ENCODE assay signal across 6 worm cellular contexts in genomic region chrIII:6116981-6117380, ce11.
A peak's percentile ranks its signal among the peaks of the same experiment; 100 is the strongest.
TF ChIP-seq lines count a peak whose summit lies in the region.

No protein-coding gene starts in this region.

TF ChIP-seq in whole organism, L1 larva, 84 proteins besides CTCF, POLR2A, EP300 and RAD21:
- TF ChIP-seq elt-2 (tag; optimal IDR thresholded peaks at IDR 0.05; lab: Kevin White, UChicago), result peak; percentile 91
- no peak for TF ChIP-seq tbx-2 (tag; optimal IDR thresholded peaks at IDR 0.05; lab: Kevin White, UChicago)
- peak; percentile 50 for TF ChIP-seq pqm-1 (tag; optimal IDR thresholded peaks at IDR 0.05; lab: Kevin White, UChicago)

TF ChIP-seq in whole organism, L2 larva, 48 proteins besides CTCF, POLR2A, EP300 and RAD21:
- TF ChIP-seq egl-27 (tag; optimal IDR thresholded peaks at IDR 0.05; lab: Kevin White, UChicago) (no peak), fos-1 (tag; optimal IDR thresholded peaks at IDR 0.05; lab: Kevin White, UChicago) (peak; percentile 87), nhr-237 (tag; optimal IDR thresholded peaks at IDR 0.05; lab: Kevin White, UChicago) (no peak), aly-2 (tag; optimal IDR thresholded peaks at IDR 0.05; lab: Kevin White, UChicago) (no peak), unc-39 (tag; optimal IDR thresholded peaks at IDR 0.05; lab: Kevin White, UChicago) (no peak), dmd-4 (tag; optimal IDR thresholded peaks at IDR 0.05; lab: Kevin White, UChicago) (no peak), ceh-16 (tag; optimal IDR thresholded peaks at IDR 0.05; lab: Kevin White, UChicago) (no peak), sma-3 (GFP tag; optimal IDR thresholded peaks at IDR 0.05; lab: Kevin White, UChicago) (no peak), lin-13 (GFP tag; optimal IDR thresholded peaks at IDR 0.05; lab: Kevin White, UChicago) (no peak), lin-39 (tag; optimal IDR thresholded peaks at IDR 0.05; lab: Kevin White, UChicago) (no peak), gmeb-1 (tag; optimal IDR thresholded peaks at IDR 0.05; lab: Kevin White, UChicago) (peak; percentile 13), ama-1 (optimal IDR thresholded peaks at IDR 0.05; lab: Kevin White, UChicago) (no peak), nhr-21 (tag; optimal IDR thresholded peaks at IDR 0.05; lab: Kevin White, UChicago) (no peak), peb-1 (tag; optimal IDR thresholded peaks at IDR 0.05; lab: Kevin White, UChicago) (no peak), ceh-82 (tag; optimal IDR thresholded peaks at IDR 0.05; lab: Kevin White, UChicago) (no peak)

TF ChIP-seq in whole organism, L3 larva, 47 proteins besides CTCF, POLR2A, EP300 and RAD21 (continues in another document):
- TF ChIP-seq nhr-11 (tag; optimal IDR thresholded peaks at IDR 0.05; lab: Kevin White, UChicago), result no peak
- no peak for TF ChIP-seq nhr-77 (tag; optimal IDR thresholded peaks at IDR 0.05; lab: Kevin White, UChicago)
- no peak for TF ChIP-seq skn-1 (tag; optimal IDR thresholded peaks at IDR 0.05; lab: Kevin White, UChicago)
- no peak for TF ChIP-seq jun-1 (tag; optimal IDR thresholded peaks at IDR 0.05; lab: Kevin White, UChicago)
- no peak for TF ChIP-seq fos-1 (tag; optimal IDR thresholded peaks at IDR 0.05; lab: Kevin White, UChicago)
- no peak for TF ChIP-seq nhr-25 (tag; optimal IDR thresholded peaks at IDR 0.05; lab: Kevin White, UChicago)
- TF ChIP-seq egl-5 (tag; optimal IDR thresholded peaks at IDR 0.05; lab: Kevin White, UChicago), result no peak
- TF ChIP-seq zag-1 (tag; optimal IDR thresholded peaks at IDR 0.05; lab: Kevin White, UChicago), result no peak
- no peak for TF ChIP-seq nhr-23 (tag; optimal IDR thresholded peaks at IDR 0.05; lab: Kevin White, UChicago)
- TF ChIP-seq tbx-2 (tag; optimal IDR thresholded peaks at IDR 0.05; lab: Kevin White, UChicago), result no peak
- no peak for TF ChIP-seq hmg-11 (tag; optimal IDR thresholded peaks at IDR 0.05; lab: Kevin White, UChicago)
- TF ChIP-seq ceh-28 (tag; optimal IDR thresholded peaks at IDR 0.05; lab: Kevin White, UChicago), result no peak
- no peak for TF ChIP-seq nhr-43 (tag; optimal IDR thresholded peaks at IDR 0.05; lab: Kevin White, UChicago; ENCODE audit: poor library complexity, severe bottlenecking)
- TF ChIP-seq unc-62 (GFP tag; optimal IDR thresholded peaks at IDR 0.05; lab: Kevin White, UChicago), result no peak
- TF ChIP-seq pha-4 (tag; optimal IDR thresholded peaks at IDR 0.05; lab: Kevin White, UChicago), result peak; percentile 39
- no peak for TF ChIP-seq nhr-76 (tag; optimal IDR thresholded peaks at IDR 0.05; lab: Kevin White, UChicago)
- TF ChIP-seq elt-1 (tag; optimal IDR thresholded peaks at IDR 0.05; lab: Kevin White, UChicago), result no peak
- no peak for TF ChIP-seq ceh-9 (tag; optimal IDR thresholded peaks at IDR 0.05; lab: Kevin White, UChicago)
- peak; percentile 77 for TF ChIP-seq pqm-1 (tag; optimal IDR thresholded peaks at IDR 0.05; lab: Kevin White, UChicago)
- no peak for TF ChIP-seq lin-15B (tag; optimal IDR thresholded peaks at IDR 0.05; lab: Kevin White, UChicago)

TF ChIP-seq in whole organism, L4 larva, 104 proteins besides CTCF, POLR2A, EP300 and RAD21 (continues in another document):
- TF ChIP-seq pha-4 (GFP tag; IDR thresholded peaks at IDR 0.05; lab: Robert Waterston, UW), result 0 out of 2 replicates have a peak, but pooled peaks have one; percentile 16
- no peak for TF ChIP-seq pha-4 (tag; optimal IDR thresholded peaks at IDR 0.05; lab: Kevin White, UChicago)
- TF ChIP-seq lin-13 (GFP tag; optimal IDR thresholded peaks at IDR 0.05; lab: Kevin White, UChicago), result no peak
- no peak for TF ChIP-seq daf-16 (GFP tag; optimal IDR thresholded peaks at IDR 0.05; lab: Kevin White, UChicago)
- peak; percentile 53 for TF ChIP-seq daf-16 (tag; optimal IDR thresholded peaks at IDR 0.05; lab: Kevin White, UChicago)
- peak; percentile 52 for TF ChIP-seq dve-1 (tag; optimal IDR thresholded peaks at IDR 0.05; lab: Kevin White, UChicago; ENCODE audit: insufficient read depth)
- no peak for TF ChIP-seq nhr-76 (tag; optimal IDR thresholded peaks at IDR 0.05; lab: Kevin White, UChicago)
- TF ChIP-seq fkh-10 (GFP tag; optimal IDR thresholded peaks at IDR 0.05; lab: Kevin White, UChicago), result no peak
- TF ChIP-seq mep-1 (tag; optimal IDR thresholded peaks at IDR 0.05; lab: Kevin White, UChicago), result peak; percentile 55
- TF ChIP-seq nhr-237 (tag; optimal IDR thresholded peaks at IDR 0.05; lab: Kevin White, UChicago), result no peak
- TF ChIP-seq tra-1 (GFP tag; IDR thresholded peaks at IDR 0.05; lab: Robert Waterston, UW), result peak; percentile 30; the same call in 1 of the 2 replicates
- no peak for TF ChIP-seq sdz-12 (GFP tag; optimal IDR thresholded peaks at IDR 0.05; lab: Kevin White, UChicago)
- TF ChIP-seq php-3 (GFP tag; IDR thresholded peaks at IDR 0.05; lab: Robert Waterston, UW), result peak; percentile 96
- no peak for TF ChIP-seq hlh-30 (tag; optimal IDR thresholded peaks at IDR 0.05; lab: Kevin White, UChicago; ENCODE audit: insufficient read depth)
- TF ChIP-seq D1046.2 (GFP tag; IDR thresholded peaks at IDR 0.05; lab: Robert Waterston, UW), result no peak
- no peak for TF ChIP-seq Y5F2A.4 (GFP tag; optimal IDR thresholded peaks at IDR 0.05; lab: Kevin White, UChicago)
- no peak for TF ChIP-seq lim-7 (GFP tag; IDR thresholded peaks at IDR 0.05; lab: Robert Waterston, UW)
- TF ChIP-seq F26F4.8 (GFP tag; conservative IDR thresholded peaks at IDR 0.05; lab: Robert Waterston, UW), result no peak
- peak in 1 of 2 experiments; percentile 20 for TF ChIP-seq lsy-2 (tag; optimal IDR thresholded peaks at IDR 0.05; lab: Kevin White, UChicago)
- TF ChIP-seq mxl-3 (GFP tag; optimal IDR thresholded peaks at IDR 0.05; lab: Kevin White, UChicago), result no peak

TF ChIP-seq in whole organism, late embryonic, 69 proteins besides CTCF, POLR2A, EP300 and RAD21:
- TF ChIP-seq ets-4 (tag; optimal IDR thresholded peaks at IDR 0.05; lab: Kevin White, UChicago) (no peak), ceh-9 (tag; optimal IDR thresholded peaks at IDR 0.05; lab: Kevin White, UChicago) (no peak), elt-2 (tag; optimal IDR thresholded peaks at IDR 0.05; lab: Kevin White, UChicago) (peak; percentile 42)

TF ChIP-seq in whole organism, young adult, 124 proteins besides CTCF, POLR2A, EP300 and RAD21:
- TF ChIP-seq dpff-1 (tag; optimal IDR thresholded peaks at IDR 0.05; lab: Kevin White, UChicago) (no peak), nhr-80 (tag; optimal IDR thresholded peaks at IDR 0.05; lab: Kevin White, UChicago) (peak; percentile 84), ztf-3 (GFP tag; optimal IDR thresholded peaks at IDR 0.05; lab: Kevin White, UChicago) (no peak)
